Worm (Caenorhabditis elegans): Measurements from ENCODE around the gene F46E10.2.

The F46E10.2 gene

DNA sequence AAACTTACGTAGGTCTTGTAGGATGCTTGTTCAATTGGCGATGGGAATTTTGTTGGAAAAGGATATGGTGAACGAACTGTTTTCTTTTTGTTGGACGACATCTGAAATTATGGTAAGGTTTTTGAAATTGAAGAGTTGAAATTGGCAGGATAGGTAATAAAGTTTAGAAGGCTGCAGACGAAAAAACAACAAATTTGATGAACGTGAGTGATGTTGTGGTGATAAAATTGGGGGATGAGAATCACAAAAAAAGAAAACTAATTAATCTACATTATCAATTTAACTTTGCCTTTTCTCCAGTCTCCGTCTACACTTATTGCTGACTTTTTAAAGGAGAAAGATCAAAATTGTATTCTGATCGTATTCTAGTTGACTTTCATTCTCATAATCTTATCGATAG lies 26.4 kb upstream of the F46E10.2 start, which contains the start of gene cpt-6:
Gene cpt-6, minus strand, starts transcription at position 101 of the 400 bp plus-strand sequence.
- no peak for TF ChIP-seq fos-1 (tag; optimal IDR thresholded peaks at IDR 0.05)
- no peak for TF ChIP-seq jun-1 (tag; optimal IDR thresholded peaks at IDR 0.05)

DNA sequence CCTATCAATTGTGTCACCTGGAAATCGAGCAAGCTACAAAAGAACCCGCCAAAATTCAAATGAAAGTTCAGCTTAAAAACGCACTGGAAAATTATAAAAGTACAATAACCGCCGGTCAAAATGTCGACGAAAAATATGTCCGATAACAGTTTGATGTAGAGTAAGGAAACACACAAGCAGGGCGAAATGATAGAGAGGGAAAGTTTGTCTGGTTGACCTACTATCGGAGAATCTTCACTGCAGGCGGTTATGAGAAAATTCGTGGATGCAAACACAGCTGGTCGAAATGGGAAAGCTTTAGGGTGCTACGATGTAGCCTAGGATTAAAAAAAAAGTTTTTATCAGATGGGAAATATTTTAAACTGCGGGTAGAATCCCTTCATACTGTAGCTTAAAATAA lies 24.9 kb upstream of the F46E10.2 start:
- TF ChIP-seq R02D3.7 (tag; optimal IDR thresholded peaks at IDR 0.05) = no peak
- TF ChIP-seq ceh-82 (tag; optimal IDR thresholded peaks at IDR 0.05) = no peak
- no peak for TF ChIP-seq lsy-12 (tag; optimal IDR thresholded peaks at IDR 0.05)
- TF ChIP-seq sea-2 (GFP tag; optimal IDR thresholded peaks at IDR 0.05) = no peak

DNA sequence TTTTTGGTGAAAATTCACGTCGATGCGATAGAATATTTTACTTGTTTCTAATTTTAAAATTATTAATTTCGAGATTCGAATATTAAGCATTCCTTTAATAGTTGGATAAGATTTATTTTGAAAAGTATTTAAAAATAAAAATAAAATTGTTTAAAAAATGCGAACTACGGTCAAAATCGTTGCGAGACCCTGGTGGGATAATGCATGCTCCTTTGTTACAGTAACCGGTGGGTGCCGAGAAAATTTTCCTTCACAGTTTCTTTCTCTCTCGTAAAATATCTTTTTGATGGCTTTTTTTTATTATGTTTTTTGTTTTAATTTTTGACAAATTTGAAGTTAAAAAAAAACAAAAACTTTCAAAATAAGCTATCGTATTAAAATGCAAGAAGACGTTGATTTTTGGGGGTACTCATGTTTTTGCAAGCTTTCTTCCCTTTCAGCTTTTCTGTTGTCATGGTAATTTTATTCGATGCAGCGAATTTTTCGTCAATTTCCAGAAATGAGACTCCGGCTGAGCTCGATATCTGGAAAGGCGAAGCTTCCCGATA lies 23.6 kb upstream of the F46E10.2 start, which contains the start of gene dgtr-1:
Gene dgtr-1, plus strand, starts transcription at position 498 of the 548 bp plus-strand sequence.
- no peak for TF ChIP-seq egl-27 (tag; optimal IDR thresholded peaks at IDR 0.05)
- TF ChIP-seq elt-2 (tag; optimal IDR thresholded peaks at IDR 0.05) = no peak
- TF ChIP-seq pqm-1 (tag; optimal IDR thresholded peaks at IDR 0.05) = no peak
- no peak for TF ChIP-seq tbx-2 (tag; optimal IDR thresholded peaks at IDR 0.05)
- TF ChIP-seq fos-1 (tag; optimal IDR thresholded peaks at IDR 0.05) = no peak
- TF ChIP-seq ama-1 (optimal IDR thresholded peaks at IDR 0.05) = no peak
- no peak for TF ChIP-seq lin-39 (tag; optimal IDR thresholded peaks at IDR 0.05)

DNA sequence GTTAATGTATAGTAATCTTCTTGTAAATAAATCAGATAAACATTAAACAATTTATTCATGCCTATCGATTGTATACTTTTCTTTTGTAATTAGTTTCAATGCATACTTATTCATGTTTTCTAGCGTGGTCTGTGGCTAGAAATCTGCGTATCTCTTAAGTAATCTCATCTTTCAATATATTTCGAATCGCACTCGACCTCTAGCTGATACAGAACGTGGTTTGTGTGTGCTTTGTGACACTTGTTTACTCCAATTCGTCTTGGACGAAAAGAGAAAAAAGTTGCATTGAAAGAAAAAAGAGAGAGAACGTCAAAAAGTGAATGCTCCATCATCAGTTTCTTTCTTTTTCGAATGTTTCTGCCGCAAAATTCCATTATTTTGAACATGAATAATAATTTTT lies 21.8 kb upstream of the F46E10.2 start:
- peak; percentile 47 for TF ChIP-seq elt-1 (tag; optimal IDR thresholded peaks at IDR 0.05)
- no peak for TF ChIP-seq nhr-77 (tag; optimal IDR thresholded peaks at IDR 0.05)
- no peak for TF ChIP-seq nfya-1 (tag; optimal IDR thresholded peaks at IDR 0.05; ENCODE audit: insufficient read depth)
- TF ChIP-seq mml-1 (tag; optimal IDR thresholded peaks at IDR 0.05) = no peak
- TF ChIP-seq sea-2 (GFP tag; optimal IDR thresholded peaks at IDR 0.05) = no peak

DNA sequence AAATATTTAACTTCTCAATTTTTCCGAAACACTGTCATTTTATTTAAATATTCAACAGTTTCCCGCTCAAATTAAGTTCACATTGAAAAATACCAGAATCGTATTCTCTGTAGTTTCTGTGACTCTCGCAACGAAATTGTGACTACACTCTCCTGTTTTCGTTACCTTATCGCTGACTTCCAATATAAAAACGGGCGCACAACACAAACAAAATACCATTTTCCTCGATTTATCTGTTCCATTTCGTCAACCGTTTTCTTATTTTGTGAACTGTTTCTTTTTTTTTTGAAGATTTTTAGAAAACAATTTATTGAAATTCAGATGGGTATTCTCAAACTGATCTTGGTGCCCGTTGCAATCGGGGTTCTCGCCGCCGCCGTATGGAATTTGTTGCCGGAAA lies 21.3 kb upstream of the F46E10.2 start, which contains the start of gene W01A11.1:
Gene W01A11.1, plus strand, starts transcription at position 322 of the 400 bp plus-strand sequence.
- peak; percentile 37 for TF ChIP-seq elt-2 (tag; optimal IDR thresholded peaks at IDR 0.05)
- TF ChIP-seq nhr-12 (tag; optimal IDR thresholded peaks at IDR 0.05) = no peak

DNA sequence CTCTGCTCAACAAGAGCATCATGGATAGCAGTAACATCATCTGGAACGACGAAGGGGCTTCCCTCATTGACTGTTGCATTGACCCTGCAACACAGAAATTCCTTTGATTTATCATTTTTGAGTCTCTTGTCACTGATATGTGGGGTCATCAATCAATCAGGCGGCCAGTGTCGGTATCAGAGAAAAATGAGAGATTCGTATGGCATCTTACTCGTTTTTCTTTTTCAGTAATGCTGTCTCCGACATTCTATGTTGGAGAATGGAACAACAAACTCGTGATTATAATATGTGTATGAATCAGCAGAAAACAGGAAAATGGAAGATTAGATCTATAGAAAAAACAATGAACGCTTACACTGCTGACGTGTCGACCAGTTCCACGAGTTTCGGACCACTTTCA lies 17.1 kb upstream of the F46E10.2 start:
- TF ChIP-seq egl-27 (tag; optimal IDR thresholded peaks at IDR 0.05) (no peak), nfya-1 (tag; optimal IDR thresholded peaks at IDR 0.05; ENCODE audit: insufficient read depth) (no peak), lin-39 (tag; optimal IDR thresholded peaks at IDR 0.05) (peak; percentile 39), nhr-25 (tag; optimal IDR thresholded peaks at IDR 0.05) (peak; percentile 0), nhr-11 (tag; optimal IDR thresholded peaks at IDR 0.05) (no peak)

DNA sequence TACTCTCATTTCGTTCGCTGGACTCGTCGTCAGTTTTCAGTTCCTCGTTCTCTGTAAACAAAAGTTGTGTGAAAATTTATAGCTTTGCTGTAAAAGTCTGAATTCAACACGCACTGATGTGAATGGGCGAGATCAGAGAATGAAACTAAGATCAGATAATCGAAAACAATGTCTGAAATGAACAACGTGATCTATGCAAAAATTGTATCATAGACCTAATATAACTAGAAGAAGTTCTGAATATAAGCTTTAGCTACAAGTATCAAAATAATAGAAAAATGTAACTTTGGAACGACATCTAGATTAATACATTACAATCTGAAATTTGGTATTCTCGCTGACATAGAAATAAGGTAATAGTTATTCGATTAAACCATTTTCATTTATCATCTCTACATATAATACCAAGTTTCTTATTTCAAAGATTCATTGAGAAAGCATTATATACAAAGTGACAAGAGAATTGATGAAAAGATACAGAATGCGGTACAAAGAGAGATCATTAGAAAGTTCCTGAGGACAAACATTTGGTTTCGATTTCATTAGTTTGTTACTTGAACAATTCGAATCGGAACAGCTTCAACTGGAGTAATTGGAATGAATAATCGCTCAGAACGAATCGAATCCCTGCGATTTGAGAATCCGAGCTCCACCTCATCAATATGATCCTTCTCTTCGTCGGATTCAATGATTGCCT lies 16.0 kb upstream of the F46E10.2 start, which contains the start of gene moc-2:
Gene moc-2, minus strand, starts transcription at position 51 of the 697 bp plus-strand sequence.
- TF ChIP-seq eor-1 (tag; optimal IDR thresholded peaks at IDR 0.05) (no peak), unc-39 (tag; optimal IDR thresholded peaks at IDR 0.05) (no peak), nfya-1 (tag; optimal IDR thresholded peaks at IDR 0.05; ENCODE audit: insufficient read depth) (no peak), nhr-11 (tag; optimal IDR thresholded peaks at IDR 0.05) (no peak), R02D3.7 (tag; optimal IDR thresholded peaks at IDR 0.05) (no peak), sea-2 (GFP tag; optimal IDR thresholded peaks at IDR 0.05) (no peak), jun-1 (tag; optimal IDR thresholded peaks at IDR 0.05) (no peak), nhr-12 (tag; optimal IDR thresholded peaks at IDR 0.05) (no peak), nhr-28 (tag; optimal IDR thresholded peaks at IDR 0.05) (no peak), skn-1 (tag; optimal IDR thresholded peaks at IDR 0.05) (no peak)

DNA sequence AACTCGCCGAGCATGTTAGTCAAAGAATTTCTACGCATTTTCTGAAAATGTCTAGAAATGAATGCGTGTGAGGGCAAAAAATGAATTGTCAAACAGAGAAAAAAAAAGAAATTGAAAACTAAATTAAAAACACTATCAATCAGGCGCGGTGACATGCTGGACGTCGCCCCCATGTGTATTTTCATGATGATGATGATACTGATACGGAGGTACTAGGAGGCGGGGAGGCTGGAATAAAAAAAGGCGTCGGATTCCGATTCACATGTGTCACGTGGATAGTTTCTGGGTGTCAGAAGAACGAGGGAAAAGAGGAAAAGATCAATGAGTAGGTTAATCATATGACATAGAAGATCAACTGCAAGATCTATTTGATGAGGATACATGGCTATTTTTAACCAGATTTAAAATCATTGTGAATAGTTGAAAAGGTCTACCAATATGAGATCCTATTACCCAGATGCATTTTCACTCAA lies 14.9 kb upstream of the F46E10.2 start, which contains the start of gene W01A11.7:
Gene W01A11.7, minus strand, starts transcription at position 51 of the 473 bp plus-strand sequence.
- no peak for TF ChIP-seq zag-1 (tag; optimal IDR thresholded peaks at IDR 0.05)
- no peak for TF ChIP-seq nhr-25 (tag; optimal IDR thresholded peaks at IDR 0.05)
- no peak for TF ChIP-seq R02D3.7 (tag; optimal IDR thresholded peaks at IDR 0.05)
- no peak for TF ChIP-seq ama-1 (optimal IDR thresholded peaks at IDR 0.05)
- no peak for TF ChIP-seq sea-2 (GFP tag; optimal IDR thresholded peaks at IDR 0.05)
- no peak for TF ChIP-seq ZK546.5 (tag; optimal IDR thresholded peaks at IDR 0.05)

All from whole organism, L3 larva.